Worm (Caenorhabditis elegans) whole organism, mixed stage, embryonic: ENCODE results near the gene mrps-33.

ENCODE experiments used
- M03D4.4 ChIP-seq: sonication (generic microtip); optimal IDR thresholded peaks from 2 replicates; lab custom pipeline; 2017; ENCODE audit warnings: mild to moderate bottlenecking, missing genetic modification characterization, missing compliant biosample characterization
- bed-3 ChIP-seq: fragments of 200-800 bp; sonication (Bioruptor generic); optimal IDR thresholded peaks from 3 replicates; lab custom pipeline; 2018; ENCODE audit warnings: mild to moderate bottlenecking, missing genetic modification characterization, moderate library complexity, missing compliant biosample characterization
- blmp-1 ChIP-seq: fragments of 150-350 bp; optimal IDR thresholded peaks from 2 replicates; lab custom pipeline; 2014; ENCODE audit warnings: missing biosample characterization, missing genetic modification characterization
- ceh-39 ChIP-seq: fragments of 150-350 bp; optimal IDR thresholded peaks from 2 replicates; lab custom pipeline; 2014; ENCODE audit warnings: missing biosample characterization, missing genetic modification characterization
- ceh-43 ChIP-seq: fragments of 200-800 bp; sonication (Bioruptor generic); optimal IDR thresholded peaks from 2 replicates; lab custom pipeline; 2018; ENCODE audit warnings: mild to moderate bottlenecking, missing genetic modification characterization, moderate library complexity, missing compliant biosample characterization
- ceh-83 ChIP-seq: fragments of 200-800 bp; sonication (Bioruptor generic); optimal IDR thresholded peaks from 2 replicates; lab custom pipeline; 2018; ENCODE audit warnings: mild to moderate bottlenecking, missing genetic modification characterization, missing compliant biosample characterization
- ces-1 ChIP-seq: fragments of 150-350 bp; optimal IDR thresholded peaks from 2 replicates; lab custom pipeline; 2014; ENCODE audit warnings: missing biosample characterization, missing genetic modification reagents, missing genetic modification characterization
- cnd-1 ChIP-seq: fragments of 200-800 bp; sonication (Bioruptor generic); optimal IDR thresholded peaks from 2 replicates; lab custom pipeline; 2018; ENCODE audit warnings: mild to moderate bottlenecking, missing genetic modification characterization, missing compliant biosample characterization
- drap-1 ChIP-seq: fragments of 200-800 bp; sonication (Bioruptor generic); optimal IDR thresholded peaks from 3 replicates; lab custom pipeline; 2018; ENCODE audit warnings: mild to moderate bottlenecking, missing genetic modification characterization, missing compliant biosample characterization
- ham-2 ChIP-seq: fragments of 200-800 bp; sonication (Bioruptor generic); optimal IDR thresholded peaks from 2 replicates; lab custom pipeline; 2018; ENCODE audit warnings: mild to moderate bottlenecking, missing genetic modification characterization, missing compliant biosample characterization
- hlh-1 ChIP-seq: fragments of 150-350 bp; optimal IDR thresholded peaks from 2 replicates; lab custom pipeline; 2014; ENCODE audit warnings: missing biosample characterization, missing genetic modification reagents, missing genetic modification characterization
- lin-32 ChIP-seq: fragments of 200-800 bp; sonication (Bioruptor generic); optimal IDR thresholded peaks from 2 replicates; lab custom pipeline; 2018; ENCODE audit warnings: mild to moderate bottlenecking, missing genetic modification characterization, missing compliant biosample characterization
- lsy-2 ChIP-seq: fragments of 150-350 bp; optimal IDR thresholded peaks from 2 replicates; lab custom pipeline; 2014; ENCODE audit warnings: missing biosample characterization, missing genetic modification characterization
- mab-5 ChIP-seq: fragments of 150-350 bp; optimal IDR thresholded peaks from 2 replicates; lab custom pipeline; 2014; ENCODE audit warnings: missing biosample characterization, missing genetic modification characterization
- mep-1 ChIP-seq: fragments of 150-350 bp; optimal IDR thresholded peaks from 2 replicates; lab custom pipeline; 2017; ENCODE audit warnings: missing biosample characterization, missing genetic modification reagents, missing genetic modification characterization, inconsistent platforms
- mls-2 ChIP-seq: sonication (generic microtip); optimal IDR thresholded peaks from 2 replicates; lab custom pipeline; 2016; ENCODE audit warnings: mild to moderate bottlenecking, missing genetic modification characterization, moderate library complexity, missing compliant biosample characterization
- nhr-12 ChIP-seq: fragments of 150-350 bp; optimal IDR thresholded peaks from 2 replicates; lab custom pipeline; 2014; ENCODE audit warnings: missing biosample characterization, missing genetic modification characterization
- nhr-2 ChIP-seq: fragments of 150-350 bp; optimal IDR thresholded peaks from 2 replicates; lab custom pipeline; 2014; ENCODE audit warnings: missing biosample characterization, missing genetic modification characterization
- nhr-237 ChIP-seq: fragments of 150-350 bp; optimal IDR thresholded peaks from 2 replicates; lab custom pipeline; 2014; ENCODE audit warnings: missing biosample characterization, missing genetic modification characterization
- nhr-28 ChIP-seq: fragments of 150-350 bp; optimal IDR thresholded peaks from 2 replicates; lab custom pipeline; 2014; ENCODE audit warnings: missing biosample characterization, missing genetic modification characterization
- nhr-76 ChIP-seq: sonication (generic microtip); optimal IDR thresholded peaks from 2 replicates; lab custom pipeline; 2017; ENCODE audit warnings: missing biosample characterization, missing genetic modification characterization
- pha-4 ChIP-seq: fragments of 150-350 bp; optimal IDR thresholded peaks from 2 replicates; lab custom pipeline; 2018; ENCODE audit warnings: missing biosample characterization, missing genetic modification reagents, missing genetic modification characterization
- snpc-4 ChIP-seq: fragments of 150-350 bp; optimal IDR thresholded peaks from 2 replicates; lab custom pipeline; 2014; ENCODE audit warnings: missing biosample characterization, missing genetic modification characterization
- sptf-1 ChIP-seq: sonication (generic microtip); optimal IDR thresholded peaks from 2 replicates; lab custom pipeline; 2017; ENCODE audit warnings: mild to moderate bottlenecking, missing genetic modification characterization, moderate library complexity, missing compliant biosample characterization
- tbx-8 ChIP-seq: fragments of 200-800 bp; sonication (Bioruptor generic); optimal IDR thresholded peaks from 2 replicates; lab custom pipeline; 2018; ENCODE audit warnings: mild to moderate bottlenecking, missing genetic modification characterization, moderate library complexity, missing compliant biosample characterization
- unc-120 ChIP-seq: sonication (generic microtip); optimal IDR thresholded peaks from 2 replicates; lab custom pipeline; 2017; ENCODE audit warnings: missing genetic modification characterization, missing compliant biosample characterization; ENCODE audit not compliant: poor library complexity, severe bottlenecking
- unc-62 ChIP-seq: fragments of 150-350 bp; optimal IDR thresholded peaks from 2 replicates; lab custom pipeline; 2014; ENCODE audit warnings: missing biosample characterization, missing genetic modification reagents, missing genetic modification characterization
- zip-8 ChIP-seq: fragments of 150-350 bp; optimal IDR thresholded peaks from 2 replicates; lab custom pipeline; 2014; ENCODE audit warnings: missing biosample characterization, missing genetic modification characterization
- ztf-11 ChIP-seq: fragments of 150-350 bp; optimal IDR thresholded peaks from 2 replicates; lab custom pipeline; 2014; ENCODE audit warnings: missing biosample characterization, missing genetic modification characterization

mrps-33 gene

ce11 chrIV:8762471-8762870, 22.6 kb upstream of the mrps-33 start:
- TF ChIP-seq M03D4.4 (tag; lab: Kevin White, UChicago) (no peak), unc-62 (GFP tag; lab: Kevin White, UChicago) (peak; percentile 61), unc-120 (tag; lab: Kevin White, UChicago) (peak; percentile 56), lin-32 (GFP tag; lab: Kevin White, UChicago) (no peak), hlh-1 (tag; lab: Kevin White, UChicago) (peak; percentile 88), mep-1 (peak; percentile 39), ceh-39 (tag; lab: Kevin White, UChicago) (peak; percentile 72), ces-1 (GFP tag; lab: Kevin White, UChicago) (peak; percentile 94), lsy-2 (tag; lab: Kevin White, UChicago) (peak; percentile 32)
- TF ChIP-seq, all 35 proteins: peak for 7

- TF ChIP-seq nhr-2 (tag; lab: Kevin White, UChicago) (no peak), ham-2 (GFP tag; lab: Kevin White, UChicago) (no peak), snpc-4 (tag; lab: Kevin White, UChicago) (no peak), drap-1 (GFP tag; lab: Kevin White, UChicago) (no peak), ceh-43 (GFP tag; lab: Kevin White, UChicago) (no peak)
Measured at ce11 chrIV:8761896-8762295, 22.1 kb upstream of the mrps-33 start, which contains the start of the genes F20C5.11 and klp-11. TSS of gene F20C5.11 (minus strand) at chrIV:8761996. TSS of gene klp-11 (minus strand) at chrIV:8762066.

ce11 chrIV:8758620-8759019, 18.8 kb upstream of the mrps-33 start:
- TF ChIP-seq blmp-1 (tag; lab: Kevin White, UChicago) (no peak), ces-1 (GFP tag; lab: Kevin White, UChicago) (peak; percentile 28), zip-8 (tag; lab: Kevin White, UChicago) (no peak)
- TF ChIP-seq, all 35 proteins: peak for 1

ce11 chrIV:8757729-8758128, 17.9 kb upstream of the mrps-33 start:
- TF ChIP-seq nhr-28 (tag; lab: Kevin White, UChicago) (no peak), hlh-1 (tag; lab: Kevin White, UChicago) (peak; percentile 55), ces-1 (GFP tag; lab: Kevin White, UChicago) (peak; percentile 2), unc-120 (tag; lab: Kevin White, UChicago) (peak; percentile 54), ceh-83 (GFP tag; lab: Kevin White, UChicago) (no peak), mls-2 (no peak), sptf-1 (tag; lab: Kevin White, UChicago) (no peak)
- TF ChIP-seq, all 35 proteins: peak for 3

- no peak for TF ChIP-seq nhr-237 (tag; lab: Kevin White, UChicago)
- TF ChIP-seq mls-2 = no peak
- TF ChIP-seq bed-3 (GFP tag; lab: Kevin White, UChicago) = no peak
- no peak for TF ChIP-seq ztf-11 (tag; lab: Kevin White, UChicago)
- no peak for TF ChIP-seq unc-62 (GFP tag; lab: Kevin White, UChicago)
- TF ChIP-seq mab-5 (tag; lab: Kevin White, UChicago) = no peak
- no peak for TF ChIP-seq nhr-76
- TF ChIP-seq cnd-1 (tag; lab: Kevin White, UChicago) = no peak
- TF ChIP-seq nhr-12 (tag; lab: Kevin White, UChicago) = no peak
- TF ChIP-seq ces-1 (GFP tag; lab: Kevin White, UChicago) = no peak
- TF ChIP-seq lsy-2 (tag; lab: Kevin White, UChicago) = no peak
- no peak for TF ChIP-seq ham-2 (GFP tag; lab: Kevin White, UChicago)
- no peak for TF ChIP-seq ceh-39 (tag; lab: Kevin White, UChicago)
- no peak for TF ChIP-seq tbx-8
- TF ChIP-seq pha-4 = no peak
- no peak for TF ChIP-seq ceh-43 (GFP tag; lab: Kevin White, UChicago)
- no peak for TF ChIP-seq hlh-1 (tag; lab: Kevin White, UChicago)
Measured at ce11 chrIV:8754727-8755126, 14.9 kb upstream of the mrps-33 start, which contains the start of gene elli-1. TSS of gene elli-1 (minus strand) at chrIV:8754827.

- TF ChIP-seq nhr-28 (tag; lab: Kevin White, UChicago) (no peak), ceh-83 (GFP tag; lab: Kevin White, UChicago) (peak; percentile 10)
Measured at ce11 chrIV:8754146-8754545, 14.3 kb upstream of the mrps-33 start.
